Worm (Caenorhabditis elegans) whole organism, L4 larva: Measurements from ENCODE around the gene ptr-19.
A peak's percentile ranks its signal among the peaks of the same experiment; 100 is the strongest.

Experiments used
- D1046.2 ChIP-seq: fragments of 200-800 bp; sonication (Bioruptor generic); IDR thresholded peaks from 2 replicates; pipeline ENCODE4 v1.3.6; 2022; ENCODE audit warnings: missing genetic modification characterization, missing compliant biosample characterization
- F26F4.8 ChIP-seq: fragments of 200-800 bp; sonication (Bioruptor generic); conservative IDR thresholded peaks from 2 replicates; pipeline ENCODE4 v1.3.6; 2022; ENCODE audit warnings: missing genetic modification characterization, missing compliant biosample characterization
- F49E8.2 ChIP-seq: sonication (generic microtip); optimal IDR thresholded peaks from 2 replicates; lab custom pipeline; 2016; ENCODE audit warnings: missing compliant biosample characterization, mild to moderate bottlenecking, missing genetic modification characterization, borderline replicate concordance
- R02D3.7 ChIP-seq: fragments of 150-350 bp; sonication (generic microtip); optimal IDR thresholded peaks from 3 replicates; lab custom pipeline; 2014; ENCODE audit warnings: missing biosample characterization, missing genetic modification characterization
- aha-1 ChIP-seq: fragments of 150-350 bp; peaks from one replicate; lab custom pipeline; 2014; ENCODE audit warnings: missing biosample characterization, missing genetic modification characterization
- aly-2 ChIP-seq: sonication (generic microtip); optimal IDR thresholded peaks from 2 replicates; lab custom pipeline; 2018; ENCODE audit warnings: missing biosample characterization, missing genetic modification characterization
- ama-1 ChIP-seq: fragments of 150-350 bp; optimal IDR thresholded peaks from 2 replicates; lab custom pipeline; 2014; ENCODE audit warnings: inconsistent platforms, mixed read lengths
- attf-4 ChIP-seq: sonication (generic microtip); optimal IDR thresholded peaks from 3 replicates; lab custom pipeline; 2017; ENCODE audit warnings: missing biosample characterization, missing genetic modification characterization
- cey-2 ChIP-seq: sonication (generic microtip); optimal IDR thresholded peaks from 3 replicates; lab custom pipeline; 2017; ENCODE audit warnings: missing genetic modification characterization, mild to moderate bottlenecking, missing compliant biosample characterization, antibody characterized with exemption, borderline replicate concordance; ENCODE audit not compliant: insufficient read depth
- daf-19 ChIP-seq: fragments of 200-800 bp; sonication (Bioruptor generic); conservative IDR thresholded peaks from 2 replicates; pipeline ENCODE4 v1.3.6; 2022; ENCODE audit warnings: missing genetic modification characterization, missing compliant biosample characterization
- dmd-8 ChIP-seq: fragments of 200-800 bp; sonication (Bioruptor generic); IDR thresholded peaks from 2 replicates; pipeline ENCODE4 v1.3.6; 2022; ENCODE audit warnings: missing genetic modification characterization, missing compliant biosample characterization
- dmd-9 ChIP-seq: fragments of 200-800 bp; sonication (Bioruptor generic); IDR thresholded peaks from 2 replicates; pipeline ENCODE4 v1.3.6; 2022; ENCODE audit warnings: missing genetic modification reagents, missing genetic modification characterization, missing compliant biosample characterization
- dpl-1 ChIP-seq: fragments of 150-350 bp; optimal IDR thresholded peaks from 2 replicates; lab custom pipeline; 2014; ENCODE audit warnings: missing biosample characterization, missing genetic modification reagents, missing genetic modification characterization
- dve-1 ChIP-seq: sonication (generic microtip); optimal IDR thresholded peaks from 2 replicates; lab custom pipeline; 2017; ENCODE audit warnings: antibody characterized with exemption, mild to moderate bottlenecking, missing genetic modification characterization, missing compliant biosample characterization; ENCODE audit not compliant: insufficient read depth
- egl-43 ChIP-seq: fragments of 200-800 bp; sonication (Bioruptor generic); IDR thresholded peaks from 2 replicates; pipeline ENCODE4 v1.3.6; 2022; ENCODE audit warnings: missing genetic modification reagents, missing genetic modification characterization, missing compliant biosample characterization
- fos-1 ChIP-seq: fragments of 150-350 bp; optimal IDR thresholded peaks from 2 replicates; lab custom pipeline; 2014; ENCODE audit warnings: missing biosample characterization, missing genetic modification characterization
- hlh-11 ChIP-seq: fragments of 200-800 bp; sonication (Bioruptor generic); optimal IDR thresholded peaks from 2 replicates; lab custom pipeline; 2018; ENCODE audit warnings: mild to moderate bottlenecking, missing genetic modification characterization, missing compliant biosample characterization
- hlh-30 ChIP-seq: sonication (generic microtip); optimal IDR thresholded peaks from 2 replicates; lab custom pipeline; 2017; ENCODE audit warnings: antibody characterized with exemption, mild to moderate bottlenecking, missing genetic modification characterization, missing compliant biosample characterization; ENCODE audit not compliant: insufficient read depth
- hmg-1.1 ChIP-seq: fragments of 200-800 bp; sonication (Bioruptor generic); IDR thresholded peaks from 2 replicates; pipeline ENCODE4 v1.3.6; 2022; ENCODE audit warnings: missing genetic modification reagents, missing genetic modification characterization, missing compliant biosample characterization
- jun-1 ChIP-seq: fragments of 150-350 bp; optimal IDR thresholded peaks from 2 replicates; lab custom pipeline; 2014; ENCODE audit warnings: missing biosample characterization, missing genetic modification reagents, missing genetic modification characterization
- lim-7 ChIP-seq: fragments of 200-800 bp; sonication (Bioruptor generic); IDR thresholded peaks from 2 replicates; pipeline ENCODE4 v1.3.6; 2022; ENCODE audit warnings: missing genetic modification characterization, missing compliant biosample characterization
- lin-1 ChIP-seq: fragments of 200-800 bp; sonication (Bioruptor generic); IDR thresholded peaks from 2 replicates; pipeline ENCODE4 v1.3.6; 2022; ENCODE audit warnings: missing genetic modification reagents, missing genetic modification characterization, missing compliant biosample characterization
- lin-15B ChIP-seq: fragments of 150-350 bp; sonication (generic microtip); optimal IDR thresholded peaks from 3 replicates; lab custom pipeline; 2014; ENCODE audit warnings: missing biosample characterization, missing genetic modification characterization
- lir-3 ChIP-seq: sonication (generic microtip); optimal IDR thresholded peaks from 2 replicates; lab custom pipeline; 2016; ENCODE audit warnings: mild to moderate bottlenecking, missing genetic modification characterization, missing compliant biosample characterization
- madf-5 ChIP-seq, 2 experiments: fragments of 200-800 bp; sonication (Bioruptor generic); IDR thresholded peaks; 2 replicates each; pipeline ENCODE4 v1.3.6; 2022; ENCODE audit warnings: missing compliant biosample characterization in 2 of 2, missing genetic modification characterization in 2 of 2
- mdl-1 ChIP-seq, 2 experiments: fragments of 150-350 bp in 1 of 2; sonication (generic microtip) in 1 of 2; optimal IDR thresholded peaks; 2 replicates each; lab custom pipeline; 2014 to 2017; ENCODE audit warnings: missing biosample characterization in 2 of 2, missing genetic modification characterization in 2 of 2
- mdt-29 ChIP-seq: fragments of 200-800 bp; sonication (Bioruptor generic); IDR thresholded peaks from 2 replicates; pipeline ENCODE4 v1.3.6; 2022; ENCODE audit warnings: missing genetic modification reagents, missing genetic modification characterization, missing compliant biosample characterization
- mxl-2 ChIP-seq: fragments of 200-800 bp; sonication (Bioruptor generic); conservative IDR thresholded peaks from 2 replicates; pipeline ENCODE4 v1.3.6; 2022; ENCODE audit warnings: missing genetic modification reagents, missing genetic modification characterization, missing compliant biosample characterization
- mxl-3 ChIP-seq: fragments of 200-800 bp; sonication (Bioruptor generic); optimal IDR thresholded peaks from 2 replicates; lab custom pipeline; 2018; ENCODE audit warnings: mild to moderate bottlenecking, missing genetic modification characterization, missing compliant biosample characterization
- nhr-10 ChIP-seq: fragments of 150-350 bp; optimal IDR thresholded peaks from 2 replicates; lab custom pipeline; 2014; ENCODE audit warnings: missing biosample characterization, missing genetic modification characterization
- nhr-102 ChIP-seq: sonication (generic microtip); optimal IDR thresholded peaks from 2 replicates; lab custom pipeline; 2016; ENCODE audit warnings: mild to moderate bottlenecking, missing genetic modification characterization, moderate library complexity, missing compliant biosample characterization
- nhr-111 ChIP-seq: fragments of 200-800 bp; sonication (Bioruptor generic); optimal IDR thresholded peaks from 2 replicates; lab custom pipeline; 2018; ENCODE audit warnings: mild to moderate bottlenecking, missing genetic modification characterization, missing compliant biosample characterization
- nhr-237 ChIP-seq: sonication (generic microtip); optimal IDR thresholded peaks from 2 replicates; lab custom pipeline; 2017; ENCODE audit warnings: missing biosample characterization, missing genetic modification characterization
- nhr-25 ChIP-seq: sonication (generic microtip); optimal IDR thresholded peaks from 2 replicates; lab custom pipeline; 2017; ENCODE audit warnings: missing genetic modification characterization, mild to moderate bottlenecking, missing compliant biosample characterization, antibody characterized with exemption, moderate library complexity, borderline replicate concordance; ENCODE audit not compliant: insufficient read depth
- nhr-42 ChIP-seq: fragments of 200-800 bp; sonication (Bioruptor generic); IDR thresholded peaks from 2 replicates; pipeline ENCODE4 v1.3.6; 2022; ENCODE audit warnings: missing genetic modification characterization, missing compliant biosample characterization
- nhr-48 ChIP-seq: sonication (generic microtip); optimal IDR thresholded peaks from 2 replicates; lab custom pipeline; 2016; ENCODE audit warnings: mild to moderate bottlenecking, missing genetic modification characterization, missing compliant biosample characterization
- php-3 ChIP-seq: fragments of 200-800 bp; sonication (Bioruptor generic); IDR thresholded peaks from 2 replicates; pipeline ENCODE4 v1.3.6; 2022; ENCODE audit warnings: missing genetic modification reagents, missing genetic modification characterization, missing compliant biosample characterization
- pqm-1 ChIP-seq: sonication (generic microtip); optimal IDR thresholded peaks from 2 replicates; lab custom pipeline; 2017; ENCODE audit warnings: missing biosample characterization, missing genetic modification characterization
- saeg-2 ChIP-seq: fragments of 200-800 bp; sonication (Bioruptor generic); IDR thresholded peaks from 2 replicates; pipeline ENCODE4 v1.3.6; 2022; ENCODE audit warnings: missing genetic modification reagents, missing genetic modification characterization, missing compliant biosample characterization
- snpc-1.2 ChIP-seq: fragments of 200-800 bp; sonication (Bioruptor generic); IDR thresholded peaks from 2 replicates; pipeline ENCODE4 v1.3.6; 2022; ENCODE audit warnings: missing genetic modification reagents, missing genetic modification characterization, missing compliant biosample characterization
- snpc-4 ChIP-seq: fragments of 150-350 bp; optimal IDR thresholded peaks from 2 replicates; lab custom pipeline; 2014; ENCODE audit warnings: missing biosample characterization, missing genetic modification characterization
- spr-1 ChIP-seq: sonication (generic microtip); optimal IDR thresholded peaks from 2 replicates; lab custom pipeline; 2016; ENCODE audit warnings: mild to moderate bottlenecking, missing genetic modification characterization, missing compliant biosample characterization
- tag-97 ChIP-seq: fragments of 200-800 bp; sonication (Bioruptor generic); IDR thresholded peaks from 2 replicates; pipeline ENCODE4 v1.3.6; 2022; ENCODE audit warnings: missing genetic modification characterization, missing compliant biosample characterization
- tra-1 ChIP-seq: fragments of 200-800 bp; sonication (Bioruptor generic); IDR thresholded peaks from 2 replicates; pipeline ENCODE4 v1.3.6; 2022; ENCODE audit warnings: missing genetic modification reagents, missing genetic modification characterization, missing compliant biosample characterization
- unc-130 ChIP-seq: sonication (generic microtip); optimal IDR thresholded peaks from 2 replicates; lab custom pipeline; 2016; ENCODE audit warnings: missing genetic modification reagents, missing genetic modification characterization, missing compliant biosample characterization
- unc-62 ChIP-seq, 3 experiments: fragments of 150-350 bp in 1 of 3; sonication (generic microtip); optimal IDR thresholded peaks in 2 of 3; peaks in 1 of 3; 1 replicate in 1 of 3; 2 replicates in 2 of 3; lab custom pipeline; 2014 to 2017; ENCODE audit warnings: missing biosample characterization in 3 of 3, missing genetic modification characterization in 3 of 3, missing genetic modification reagents in 3 of 3, missing genotype in 1 of 3
- vab-7 ChIP-seq: fragments of 200-800 bp; sonication (Bioruptor generic); IDR thresholded peaks from 2 replicates; pipeline ENCODE4 v1.3.6; 2022; ENCODE audit warnings: missing genetic modification reagents, missing genetic modification characterization, missing compliant biosample characterization
- zip-11 ChIP-seq: fragments of 200-800 bp; sonication (Bioruptor generic); IDR thresholded peaks from 2 replicates; pipeline ENCODE4 v1.3.6; 2022; ENCODE audit warnings: missing genetic modification characterization, missing compliant biosample characterization
- zip-2 ChIP-seq: fragments of 150-350 bp; optimal IDR thresholded peaks from 2 replicates; lab custom pipeline; 2014; ENCODE audit warnings: missing biosample characterization, missing genetic modification characterization
- ztf-11 ChIP-seq: fragments of 150-350 bp; optimal IDR thresholded peaks from 2 replicates; lab custom pipeline; 2014; ENCODE audit warnings: missing biosample characterization, missing genetic modification characterization
- ztf-7 ChIP-seq: fragments of 150-350 bp; optimal IDR thresholded peaks from 2 replicates; lab custom pipeline; 2014; ENCODE audit warnings: missing biosample characterization, missing genetic modification characterization

ptr-19 gene

DNA sequence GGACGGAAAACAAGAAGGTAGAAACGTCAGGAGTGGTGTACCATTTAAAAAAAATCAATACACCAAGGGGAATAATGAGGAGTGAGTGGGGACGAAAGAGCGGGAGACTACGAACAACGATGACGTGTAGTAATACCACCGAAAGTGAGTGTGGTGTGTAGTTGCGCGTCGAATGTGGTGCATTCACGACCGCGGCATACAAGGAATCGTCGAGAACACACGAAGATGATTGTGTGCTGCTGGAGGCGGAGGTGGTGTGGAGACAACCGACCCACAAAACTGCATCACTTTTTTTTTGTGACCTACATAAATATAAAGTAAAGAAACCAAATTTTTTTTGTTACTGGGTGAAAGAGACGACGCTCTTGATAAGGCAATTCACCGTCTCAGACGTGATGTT lies 36.7 kb downstream of the ptr-19 start (continued):
- TF ChIP-seq pqm-1 (tag; lab: Kevin White, UChicago) = peak; percentile 10
- no peak for TF ChIP-seq aly-2 (tag; lab: Kevin White, UChicago)
- no peak for TF ChIP-seq lin-15B
- no peak for TF ChIP-seq nhr-48 (tag; lab: Kevin White, UChicago)
- no peak for TF ChIP-seq snpc-4
- TF ChIP-seq hlh-11 = peak; percentile 82
- no peak for TF ChIP-seq fos-1
- TF ChIP-seq php-3 (GFP tag; lab: Robert Waterston, UW) = no peak
- peak; percentile 60 for TF ChIP-seq dpl-1
- TF ChIP-seq jun-1 = no peak
- no peak for TF ChIP-seq saeg-2 (GFP tag; lab: Robert Waterston, UW)
- TF ChIP-seq zip-11 (GFP tag; lab: Robert Waterston, UW) = no peak
- TF ChIP-seq nhr-25 (tag; lab: Kevin White, UChicago) = peak; percentile 63
- peak; percentile 14 for TF ChIP-seq nhr-237 (tag; lab: Kevin White, UChicago)
- no peak for TF ChIP-seq F26F4.8 (GFP tag; lab: Robert Waterston, UW)
- no peak for TF ChIP-seq unc-130 (GFP tag; lab: Kevin White, UChicago)
- TF ChIP-seq snpc-1.2 (GFP tag; lab: Robert Waterston, UW) = no peak
- no peak for TF ChIP-seq nhr-111
- TF ChIP-seq nhr-10 (tag; lab: Kevin White, UChicago) = no peak
- no peak for TF ChIP-seq attf-4 (tag; lab: Kevin White, UChicago)
- peak in 1 of 2 experiments; percentile 15 for TF ChIP-seq mdl-1 (tag; optimal IDR thresholded peaks at IDR 0.05; lab: Kevin White, UChicago)
- no peak for TF ChIP-seq madf-5 (GFP tag; IDR thresholded peaks at IDR 0.05; lab: Robert Waterston, UW)
- TF ChIP-seq hmg-1.1 (GFP tag; lab: Robert Waterston, UW) = peak; percentile 52
- no peak for TF ChIP-seq cey-2 (tag; lab: Kevin White, UChicago)
- TF ChIP-seq lin-1 (GFP tag; lab: Robert Waterston, UW) = no peak
- no peak for TF ChIP-seq D1046.2 (GFP tag; lab: Robert Waterston, UW)
- TF ChIP-seq egl-43 (GFP tag; lab: Robert Waterston, UW) = 0 out of 2 replicates have a peak, but pooled peaks have one; percentile 43
- peak; percentile 58 for TF ChIP-seq hlh-30
- no peak for TF ChIP-seq R02D3.7 (tag; lab: Kevin White, UChicago)
- TF ChIP-seq nhr-42 = 0 out of 2 replicates have a peak, but pooled peaks have one; percentile 25
- TF ChIP-seq lir-3 = no peak
- TF ChIP-seq unc-62 (GFP tag; optimal IDR thresholded peaks at IDR 0.05 in 1 of 2; lab: Kevin White, UChicago) = peak in 1 of 2 experiments; percentile 17
- no peak for TF ChIP-seq unc-62 (tag; optimal IDR thresholded peaks at IDR 0.05; lab: Kevin White, UChicago)
- no peak for TF ChIP-seq F49E8.2
- TF ChIP-seq aha-1 (tag; lab: Kevin White, UChicago) = peak; percentile 93
- peak; percentile 57; the same call in 1 of the 2 replicates for TF ChIP-seq dmd-9 (GFP tag; lab: Robert Waterston, UW)
- no peak for TF ChIP-seq ztf-7 (tag; lab: Kevin White, UChicago)
- peak; percentile 41 for TF ChIP-seq nhr-102 (tag; lab: Kevin White, UChicago)
- no peak for TF ChIP-seq zip-2 (tag; lab: Kevin White, UChicago)
- peak; percentile 59 for TF ChIP-seq mxl-3 (GFP tag; lab: Kevin White, UChicago)
- peak; percentile 51; the same call in 1 of the 2 replicates for TF ChIP-seq lim-7 (GFP tag; lab: Robert Waterston, UW)
- TF ChIP-seq spr-1 (tag; lab: Kevin White, UChicago) = no peak
- TF ChIP-seq mxl-2 (GFP tag; lab: Robert Waterston, UW) = no peak
- TF ChIP-seq daf-19 (GFP tag; lab: Robert Waterston, UW) = no peak
- 0 out of 2 replicates have a peak, but pooled peaks have one; percentile 37 for TF ChIP-seq tra-1
- TF ChIP-seq dve-1 (tag; lab: Kevin White, UChicago) = peak; percentile 77
- TF ChIP-seq dmd-8 = no peak
- no peak for TF ChIP-seq vab-7
- TF ChIP-seq mdt-29 = peak; percentile 43; the same call in 1 of the 2 replicates
- TF ChIP-seq ztf-11 (tag; lab: Kevin White, UChicago) = no peak
- no peak for TF ChIP-seq tag-97 (GFP tag; lab: Robert Waterston, UW)
- no peak for TF ChIP-seq ama-1 (lab: Kevin White, UChicago)
